Worm (Caenorhabditis elegans) whole organism, L4/young adult: Measurements from ENCODE around the gene srh-138.

Experiments used
- W03F9.2 ChIP-seq: fragments of 150-350 bp; optimal IDR thresholded peaks from 2 replicates; lab custom pipeline; 2014; ENCODE audit warnings: missing biosample characterization, missing genetic modification characterization
- dao-5 ChIP-seq: sonication (generic microtip); optimal IDR thresholded peaks from 2 replicates; lab custom pipeline; 2016; ENCODE audit warnings: missing genotype, missing genetic modification characterization, moderate library complexity, missing compliant biosample characterization
- him-1 ChIP-seq: sonication (generic microtip); optimal IDR thresholded peaks from 2 replicates; lab custom pipeline; 2016; ENCODE audit warnings: missing genotype, missing genetic modification reagents, missing genetic modification characterization, missing compliant biosample characterization

srh-138 gene

DNA sequence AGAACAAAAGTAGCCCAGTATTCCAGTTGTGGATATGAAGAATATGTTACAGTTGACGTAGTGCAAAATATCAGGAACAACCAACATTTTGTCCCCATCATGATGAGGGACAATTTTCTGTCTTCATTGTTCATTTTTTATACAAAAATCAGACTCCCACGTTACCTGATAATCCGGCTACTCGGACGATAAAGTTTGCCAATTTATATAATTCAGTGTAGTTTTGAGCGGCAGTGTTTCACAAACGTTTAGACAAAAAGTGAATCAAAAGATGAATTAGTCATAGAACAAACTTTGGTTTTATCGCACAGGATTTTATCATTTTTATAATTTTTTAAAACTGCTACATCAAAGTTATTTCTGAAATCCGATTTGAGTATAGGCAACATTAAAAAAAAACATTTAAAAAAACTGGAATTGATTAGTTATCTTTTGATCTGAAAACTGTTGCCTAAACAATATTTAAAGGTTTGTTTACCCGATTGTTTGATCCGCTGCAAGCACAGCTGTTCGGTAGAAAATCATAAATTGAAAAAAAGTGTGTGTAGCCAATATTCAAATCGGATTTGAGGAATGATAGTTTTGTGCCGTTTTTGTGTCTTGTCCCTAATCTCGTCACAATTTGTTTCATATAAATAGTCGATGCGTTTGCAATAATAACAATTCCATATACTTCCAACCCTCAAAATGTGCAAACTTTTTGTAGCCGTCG lies 10.3 kb upstream of the srh-138 start, which contains the start of the genes F57E7.4 and spig-6:
TSS of gene F57E7.4 (minus strand) at position 101 of the 712 bp plus-strand sequence.
TSS of gene spig-6 (plus strand) at position 662 of the 712 bp plus-strand sequence.
- no peak for TF ChIP-seq him-1
- no peak for TF ChIP-seq W03F9.2
- TF ChIP-seq dao-5 (tag; lab: Kevin White, UChicago) = no peak

DNA sequence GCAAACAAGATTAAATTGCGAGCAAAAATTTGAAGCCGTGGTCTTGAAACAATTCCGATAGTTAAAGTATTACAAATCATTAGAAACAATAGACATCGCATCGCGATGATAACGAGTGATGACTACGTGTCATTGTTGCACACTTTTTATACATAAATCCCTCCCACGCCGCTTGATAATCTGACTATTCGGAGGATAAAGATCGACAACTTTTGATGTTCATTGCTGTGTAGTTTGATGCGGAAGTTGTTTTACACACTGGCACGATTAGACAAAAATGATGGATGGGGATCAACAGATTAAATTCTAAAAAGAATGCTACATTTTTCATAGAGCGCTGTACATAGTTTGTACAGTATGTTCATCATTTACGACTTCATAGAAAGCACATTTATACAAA lies 8.5 kb upstream of the srh-138 start, which contains the start of gene T08G3.11:
TSS of gene T08G3.11 (minus strand) at position 101 of the 400 bp plus-strand sequence.
- TF ChIP-seq W03F9.2 (no peak), him-1 (no peak), dao-5 (tag; lab: Kevin White, UChicago) (no peak)

DNA sequence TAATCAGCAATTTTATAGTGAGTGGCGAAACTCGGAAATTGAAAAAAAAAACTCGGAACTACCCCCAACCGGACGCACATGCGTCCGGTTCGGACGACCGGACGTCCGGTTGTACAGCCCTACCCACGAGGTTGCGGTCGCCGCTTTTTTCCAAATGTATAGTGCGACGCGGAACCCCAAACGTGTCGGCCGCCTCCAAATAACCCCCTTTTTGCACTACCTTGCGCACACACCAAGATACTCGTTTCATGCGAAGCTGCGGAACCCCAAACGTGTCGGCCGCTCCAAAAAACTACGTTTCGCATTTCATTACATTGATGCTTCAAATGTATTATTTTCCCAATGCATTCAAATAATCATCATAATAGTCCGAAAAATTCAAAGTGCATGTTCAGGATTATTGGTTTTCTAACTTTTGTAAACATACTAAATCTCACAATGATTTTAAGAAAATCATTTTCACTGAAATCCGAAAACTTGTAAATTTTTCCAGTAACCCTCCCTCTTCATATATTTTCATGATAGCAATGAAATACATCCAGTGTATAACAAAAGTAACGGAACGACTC lies 1.3 kb upstream of the srh-138 start, which contains the start of gene srw-35:
TSS of gene srw-35 (plus strand) at position 519 of the 569 bp plus-strand sequence.
- no peak for TF ChIP-seq him-1
- TF ChIP-seq dao-5 (tag; lab: Kevin White, UChicago) = no peak
- TF ChIP-seq W03F9.2 = no peak

DNA sequence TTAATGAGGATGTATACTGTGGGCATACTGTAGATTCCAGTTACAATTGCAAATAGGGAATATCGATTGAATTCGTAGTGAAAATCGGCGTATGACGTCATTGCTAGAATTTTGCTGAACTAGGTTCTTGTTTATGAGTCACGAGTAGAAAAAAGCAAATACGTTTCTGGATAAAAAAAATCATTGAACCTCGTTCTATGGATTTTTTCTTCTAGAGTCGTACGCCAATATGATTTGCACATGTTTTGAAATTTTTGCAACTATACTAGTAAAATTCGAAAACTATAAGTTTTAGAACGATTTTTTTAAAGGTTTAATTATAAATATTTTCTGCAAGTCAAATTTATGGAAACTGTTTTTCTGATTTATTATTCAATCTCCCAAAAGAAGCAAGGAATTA lies 3.0 kb downstream of the srh-138 start, which contains the start of gene sru-44:
TSS of gene sru-44 (minus strand) at position 101 of the 400 bp plus-strand sequence.
- TF ChIP-seq dao-5 (tag; lab: Kevin White, UChicago) = no peak
- TF ChIP-seq him-1 = no peak
- no peak for TF ChIP-seq W03F9.2

DNA sequence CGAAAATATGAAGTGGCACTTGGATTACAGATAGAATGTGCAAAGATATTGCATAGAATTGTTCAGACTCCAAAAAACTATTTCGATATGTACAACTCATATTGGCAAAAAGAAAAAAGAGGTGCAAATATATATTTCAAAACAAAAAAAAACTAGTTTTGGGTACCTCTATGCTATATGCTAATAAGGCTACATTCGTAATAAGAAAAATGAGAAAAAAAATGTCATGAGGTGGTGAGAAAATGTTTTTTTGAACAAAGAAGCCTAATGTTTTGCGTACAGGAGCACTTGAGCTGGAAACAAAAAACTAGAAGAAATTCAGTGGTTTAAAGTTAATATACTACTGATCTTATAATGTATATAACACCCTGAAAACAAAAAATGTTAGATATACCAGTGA lies 9.9 kb downstream of the srh-138 start, which contains the start of gene srh-142:
TSS of gene srh-142 (minus strand) at position 101 of the 400 bp plus-strand sequence.
- no peak for TF ChIP-seq W03F9.2
- no peak for TF ChIP-seq dao-5 (tag; lab: Kevin White, UChicago)
- no peak for TF ChIP-seq him-1

DNA sequence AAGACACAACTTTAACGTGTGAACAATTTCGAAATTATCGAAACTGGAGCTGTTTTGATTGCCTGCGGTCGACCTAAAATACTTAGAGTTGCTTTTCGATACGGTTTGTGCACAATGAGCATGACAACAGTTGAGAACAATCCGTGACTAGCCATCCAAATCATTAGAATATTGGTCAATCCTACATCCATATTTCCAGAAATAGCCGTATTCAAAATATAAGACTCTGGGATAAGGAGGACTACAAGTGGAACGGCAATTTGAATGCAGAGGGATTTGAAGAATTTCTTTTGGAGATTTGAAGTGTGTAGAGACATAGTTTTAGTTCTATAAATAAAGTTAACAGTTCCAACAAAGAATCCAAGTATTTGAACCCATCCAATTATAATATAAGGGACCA lies 11.4 kb downstream of the srh-138 start:
- TF ChIP-seq him-1 = no peak
- no peak for TF ChIP-seq dao-5 (tag; lab: Kevin White, UChicago)
- no peak for TF ChIP-seq W03F9.2

DNA sequence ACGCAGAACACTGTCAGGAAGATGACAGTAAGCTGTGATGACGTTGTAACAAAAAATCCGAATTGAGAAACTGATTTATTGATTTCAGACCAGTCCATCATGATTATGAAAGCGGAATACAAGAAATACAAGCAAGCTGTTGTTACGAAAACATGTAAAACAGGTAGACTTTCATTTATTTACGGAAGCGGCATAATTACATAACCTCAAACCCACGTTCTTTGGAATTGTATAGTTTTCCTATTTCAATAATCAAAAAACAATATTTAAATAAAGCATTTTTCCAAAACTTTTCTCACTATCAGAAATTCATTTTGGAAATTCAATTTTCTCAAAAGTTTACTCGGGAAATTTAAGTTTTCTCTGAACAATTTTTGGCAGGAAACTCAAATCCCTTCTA lies 12.1 kb downstream of the srh-138 start, which contains the start of gene str-15:
TSS of gene str-15 (minus strand) at position 101 of the 400 bp plus-strand sequence.
- TF ChIP-seq him-1 (no peak), W03F9.2 (no peak), dao-5 (tag; lab: Kevin White, UChicago) (no peak)

DNA sequence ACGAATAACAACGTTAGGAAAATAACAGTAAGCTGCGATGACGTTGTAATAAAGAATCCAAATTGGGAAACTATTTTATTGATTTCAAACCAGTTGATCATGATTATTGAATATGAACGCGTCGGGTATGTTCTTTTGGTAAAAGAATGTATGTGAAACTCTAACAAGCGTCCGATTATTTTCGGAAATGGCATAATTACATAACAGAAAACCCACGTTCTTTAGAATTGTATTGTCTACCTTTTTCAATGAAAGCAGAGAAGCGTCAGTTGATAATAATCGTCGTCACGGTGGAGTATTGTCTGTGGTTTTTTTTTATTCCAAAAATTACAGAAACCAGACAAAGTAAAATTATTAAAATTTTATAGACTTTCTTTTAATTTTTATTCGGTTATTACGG lies 15.8 kb downstream of the srh-138 start, which contains the start of gene str-14:
TSS of gene str-14 (minus strand) at position 101 of the 400 bp plus-strand sequence.
- TF ChIP-seq him-1 (no peak), dao-5 (tag; lab: Kevin White, UChicago) (no peak), W03F9.2 (no peak)

DNA sequence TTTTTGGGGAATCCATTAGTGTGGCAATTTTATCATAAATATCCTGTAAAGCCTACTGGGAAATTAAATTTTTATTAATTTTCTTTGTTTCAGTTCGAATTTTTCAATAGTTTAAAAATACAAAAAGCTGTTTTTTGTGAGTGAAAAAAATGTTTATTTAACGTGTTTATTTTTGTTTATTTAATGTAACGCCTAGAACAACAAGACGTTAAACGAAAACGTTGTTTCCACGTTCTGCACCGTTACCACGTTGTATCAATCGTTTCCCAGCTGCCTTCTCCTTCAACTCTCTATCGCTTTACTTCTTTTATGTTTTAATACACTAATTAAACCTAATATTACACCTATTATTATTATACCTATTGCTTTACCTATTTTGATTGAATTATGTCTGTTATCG lies 23.1 kb downstream of the srh-138 start, which contains the start of gene T08G3.13:
TSS of gene T08G3.13 (plus strand) at position 301 of the 400 bp plus-strand sequence.
- TF ChIP-seq him-1 (no peak), dao-5 (tag; lab: Kevin White, UChicago) (no peak), W03F9.2 (no peak)

DNA sequence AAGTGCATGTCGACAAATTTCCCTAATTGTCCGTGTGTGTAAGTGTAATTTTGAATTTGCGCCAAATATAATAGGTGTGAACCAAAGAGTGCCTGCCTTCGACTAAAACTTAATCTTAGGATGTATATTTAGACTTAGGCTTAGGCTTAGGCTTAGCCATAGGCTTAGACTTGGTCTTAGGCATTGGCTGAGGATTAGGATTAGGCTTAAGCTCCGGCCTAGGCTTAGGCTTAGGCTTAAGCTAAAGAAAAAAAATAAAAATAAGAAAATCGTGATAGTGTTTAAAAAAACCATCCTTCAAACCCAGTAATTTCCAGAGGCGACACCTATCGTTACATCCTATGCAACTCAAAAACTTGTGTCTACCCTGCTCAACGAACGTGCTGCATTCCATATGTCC lies 24.6 kb downstream of the srh-138 start:
- TF ChIP-seq W03F9.2 = no peak
- no peak for TF ChIP-seq dao-5 (tag; lab: Kevin White, UChicago)

DNA sequence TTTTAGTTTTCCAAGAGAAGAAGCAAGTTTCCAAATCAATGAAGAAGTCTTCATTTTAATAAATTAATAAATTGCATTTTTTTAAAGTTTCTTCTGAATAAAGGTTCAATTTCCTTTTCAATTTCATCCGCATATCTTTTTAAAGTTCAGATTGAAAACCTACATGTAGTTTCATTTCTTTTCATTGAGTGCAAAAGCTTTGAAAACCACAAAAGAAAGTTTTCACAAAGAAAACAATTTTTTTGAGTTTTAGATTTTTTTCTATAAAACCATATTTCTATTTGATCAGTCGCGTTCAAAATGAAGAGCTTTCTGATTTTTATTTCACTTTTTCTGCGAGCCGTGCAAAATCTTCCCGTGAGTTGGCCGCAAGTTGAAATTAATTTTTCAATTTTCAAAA lies 25.1 kb downstream of the srh-138 start, which contains the start of gene T08G3.6:
TSS of gene T08G3.6 (plus strand) at position 301 of the 400 bp plus-strand sequence.
- TF ChIP-seq him-1 = no peak

DNA sequence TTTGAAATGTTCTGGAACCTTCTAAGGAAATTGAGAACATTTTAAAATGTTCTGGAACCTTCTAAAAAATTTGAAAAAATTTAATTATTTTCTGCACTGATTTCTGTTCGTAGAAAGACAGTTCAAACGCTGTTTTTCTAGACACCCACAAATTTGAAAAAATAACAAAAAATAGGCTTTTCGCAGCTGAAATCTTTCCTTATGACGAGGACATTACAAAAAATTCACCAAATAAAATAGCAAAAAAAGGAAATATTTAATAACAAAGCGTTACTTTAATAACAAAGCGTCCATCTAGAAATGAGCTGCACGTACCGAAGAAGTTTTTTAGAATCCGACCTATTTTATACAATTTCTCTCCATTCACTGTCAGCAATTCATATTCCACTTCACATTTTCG lies 27.2 kb downstream of the srh-138 start, which contains the start of gene srh-141:
TSS of gene srh-141 (plus strand) at position 301 of the 400 bp plus-strand sequence.
- TF ChIP-seq dao-5 (tag; lab: Kevin White, UChicago) = no peak
- TF ChIP-seq W03F9.2 = no peak
- no peak for TF ChIP-seq him-1

DNA sequence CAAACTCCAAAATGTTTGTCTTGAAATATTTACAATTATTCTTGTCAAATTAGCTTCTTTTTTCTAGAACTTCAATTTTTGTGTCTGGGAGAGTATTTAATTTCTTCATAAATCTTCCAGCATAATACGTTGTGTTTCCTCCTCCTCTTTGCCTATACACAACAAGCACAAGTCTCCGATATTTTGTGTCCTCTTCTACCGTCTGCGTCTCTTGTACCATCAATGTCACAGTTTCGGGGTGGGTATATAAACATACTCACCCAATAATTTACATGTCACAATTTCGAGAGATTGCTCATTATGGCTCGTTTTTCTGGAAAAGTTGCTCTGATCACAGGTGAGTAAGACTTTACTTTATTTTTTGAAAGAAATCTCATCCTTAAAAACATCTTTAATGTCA lies 33.3 kb downstream of the srh-138 start, which contains the start of gene F26D2.15:
TSS of gene F26D2.15 (plus strand) at position 301 of the 400 bp plus-strand sequence.
- TF ChIP-seq dao-5 (tag; lab: Kevin White, UChicago) = no peak
- no peak for TF ChIP-seq W03F9.2
- TF ChIP-seq him-1 = no peak

DNA sequence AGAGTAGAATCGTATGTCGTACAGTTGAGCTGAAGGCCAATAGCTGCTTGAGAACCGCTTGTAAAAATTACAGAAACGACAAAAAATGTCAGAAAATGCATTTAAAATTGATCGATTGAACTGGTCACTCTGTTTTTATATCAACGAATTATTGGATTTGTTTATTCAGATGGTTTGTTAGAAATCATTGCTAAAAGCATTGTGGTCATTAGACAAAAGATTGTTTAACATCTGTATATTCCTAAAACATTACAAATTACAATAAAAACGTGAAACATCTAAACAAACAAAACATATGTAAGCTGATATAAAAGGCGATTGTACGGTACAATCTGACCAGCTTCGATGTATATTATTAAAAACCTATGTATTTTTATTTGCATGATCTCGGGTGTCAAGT lies 35.3 kb downstream of the srh-138 start, which contains the start of the genes F26D2.13 and F26D2.14:
TSS of gene F26D2.13 (minus strand) at position 101 of the 400 bp plus-strand sequence.
TSS of gene F26D2.14 (plus strand) at position 346 of the 400 bp plus-strand sequence.
- TF ChIP-seq dao-5 (tag; lab: Kevin White, UChicago) = no peak
- TF ChIP-seq him-1 = no peak
- no peak for TF ChIP-seq W03F9.2
